Worm (Caenorhabditis elegans): ENCODE results near the gene C17B7.9.

ce11 chrV:3355544-3355943 is 23.6 kb upstream of the C17B7.9 start:
- TF ChIP-seq attf-4 (tag; optimal IDR thresholded peaks at IDR 0.05) (no peak), nhr-11 (tag; optimal IDR thresholded peaks at IDR 0.05) (no peak), unc-39 (tag; optimal IDR thresholded peaks at IDR 0.05) (no peak), aly-2 (tag; optimal IDR thresholded peaks at IDR 0.05) (no peak), nhr-6 (tag; optimal IDR thresholded peaks at IDR 0.05) (no peak)

Data from whole organism, L4 larva.